Fruit fly (Drosophila melanogaster) whole organism, pupa: ENCODE data around the gene Sytbeta.

Source experiments
- CG10348 ChIP-seq: fragments of 200-800 bp; sonication (Bioruptor generic); IDR thresholded peaks from 2 replicates; pipeline ENCODE4 v1.3.6; 2022; ENCODE audit warnings: missing biosample characterization, missing genetic modification characterization
- CG12605 ChIP-seq: fragments of 200-800 bp; sonication (Bioruptor generic); IDR thresholded peaks from 2 replicates; pipeline ENCODE4 v1.3.6; 2022; ENCODE audit warnings: missing biosample characterization, missing genetic modification characterization
- CG13204 ChIP-seq: fragments of 200-800 bp; sonication (Bioruptor generic); optimal IDR thresholded peaks from 2 replicates; lab custom pipeline; 2018; ENCODE audit warnings: missing biosample characterization, mild to moderate bottlenecking, missing genetic modification characterization, moderate library complexity
- CG14655 ChIP-seq: fragments of 200-800 bp; sonication (Bioruptor generic); optimal IDR thresholded peaks from 3 replicates; lab custom pipeline; 2017; ENCODE audit warnings: mild to moderate bottlenecking, missing biosample characterization, missing genetic modification reagents, missing genetic modification characterization
- CG15710 ChIP-seq: fragments of 200-800 bp; sonication (Bioruptor generic); optimal IDR thresholded peaks from 2 replicates; lab custom pipeline; 2018; ENCODE audit warnings: missing biosample characterization, mild to moderate bottlenecking, missing genetic modification characterization, moderate library complexity
- CG17806 ChIP-seq: fragments of 200-800 bp; sonication (Bioruptor generic); optimal IDR thresholded peaks from 2 replicates; lab custom pipeline; 2018; ENCODE audit warnings: missing biosample characterization, mild to moderate bottlenecking, missing genetic modification characterization, moderate library complexity
- CG32121 ChIP-seq: fragments of 200-800 bp; sonication (Bioruptor generic); IDR thresholded peaks from 2 replicates; pipeline ENCODE4 v1.3.6; 2022; ENCODE audit warnings: missing biosample characterization, missing genetic modification characterization
- CG34367 ChIP-seq: fragments of 200-800 bp; sonication (Bioruptor generic); optimal IDR thresholded peaks from 2 replicates; lab custom pipeline; 2018; ENCODE audit warnings: missing biosample characterization, mild to moderate bottlenecking, missing genetic modification characterization
- CG4496 ChIP-seq: fragments of 200-800 bp; sonication (Bioruptor generic); IDR thresholded peaks from 3 replicates; pipeline ENCODE4 v1.3.6; 2022; ENCODE audit warnings: missing biosample characterization, missing genetic modification characterization
- CG8159 ChIP-seq: fragments of 200-800 bp; sonication (Bioruptor generic); optimal IDR thresholded peaks from 3 replicates; lab custom pipeline; 2018; ENCODE audit warnings: missing biosample characterization, mild to moderate bottlenecking, missing genetic modification characterization, moderate library complexity
- CG8301 ChIP-seq: fragments of 200-800 bp; sonication (Bioruptor generic); optimal IDR thresholded peaks from 2 replicates; lab custom pipeline; 2018; ENCODE audit warnings: missing biosample characterization, mild to moderate bottlenecking, missing genetic modification characterization
- CG9948 ChIP-seq: fragments of 200-800 bp; sonication (Bioruptor generic); optimal IDR thresholded peaks from 2 replicates; lab custom pipeline; 2018; ENCODE audit warnings: missing biosample characterization, mild to moderate bottlenecking, missing genetic modification characterization, moderate library complexity
- D1 ChIP-seq: fragments of 200-800 bp; sonication (Bioruptor generic); optimal IDR thresholded peaks from 2 replicates; lab custom pipeline; 2018; ENCODE audit warnings: missing biosample characterization, mild to moderate bottlenecking, missing genetic modification characterization, moderate library complexity
- EcR ChIP-seq: fragments of 200-800 bp; sonication (Bioruptor generic); optimal IDR thresholded peaks from 3 replicates; lab custom pipeline; 2019; ENCODE audit warnings: missing biosample characterization, missing genetic modification characterization, mild to moderate bottlenecking, moderate library complexity, missing genetic modification reagents
- Ets98B ChIP-seq: fragments of 200-800 bp; sonication (Bioruptor generic); IDR thresholded peaks from 2 replicates; pipeline ENCODE4 v1.3.6; 2022; ENCODE audit warnings: missing biosample characterization, missing genetic modification characterization
- Pif1A ChIP-seq: fragments of 200-800 bp; sonication (Bioruptor generic); optimal IDR thresholded peaks from 3 replicates; lab custom pipeline; 2016; ENCODE audit warnings: missing biosample characterization, missing genetic modification characterization
- Pif1B ChIP-seq: fragments of 200-800 bp; sonication (Bioruptor generic); optimal IDR thresholded peaks from 3 replicates; lab custom pipeline; 2016; ENCODE audit warnings: missing biosample characterization, missing genetic modification characterization
- Snoo ChIP-seq: fragments of 200-800 bp; sonication (Bioruptor generic); optimal IDR thresholded peaks from 3 replicates; lab custom pipeline; 2017; ENCODE audit warnings: missing biosample characterization, mild to moderate bottlenecking, missing genetic modification characterization, inconsistent platforms
- fd96Ca ChIP-seq: fragments of 200-800 bp; sonication (Bioruptor generic); IDR thresholded peaks from 3 replicates; pipeline ENCODE4 v1.3.6; 2022; ENCODE audit warnings: missing biosample characterization, missing genetic modification characterization
- gl ChIP-seq: fragments of 200-800 bp; sonication (Bioruptor generic); optimal IDR thresholded peaks from 2 replicates; lab custom pipeline; 2018; ENCODE audit warnings: missing biosample characterization, mild to moderate bottlenecking, missing genetic modification characterization
- rn ChIP-seq: fragments of 200-800 bp; sonication (Bioruptor generic); IDR thresholded peaks from 2 replicates; pipeline ENCODE4 v1.3.6; 2022; ENCODE audit warnings: missing biosample characterization, missing genetic modification characterization

Sytbeta gene

DNA sequence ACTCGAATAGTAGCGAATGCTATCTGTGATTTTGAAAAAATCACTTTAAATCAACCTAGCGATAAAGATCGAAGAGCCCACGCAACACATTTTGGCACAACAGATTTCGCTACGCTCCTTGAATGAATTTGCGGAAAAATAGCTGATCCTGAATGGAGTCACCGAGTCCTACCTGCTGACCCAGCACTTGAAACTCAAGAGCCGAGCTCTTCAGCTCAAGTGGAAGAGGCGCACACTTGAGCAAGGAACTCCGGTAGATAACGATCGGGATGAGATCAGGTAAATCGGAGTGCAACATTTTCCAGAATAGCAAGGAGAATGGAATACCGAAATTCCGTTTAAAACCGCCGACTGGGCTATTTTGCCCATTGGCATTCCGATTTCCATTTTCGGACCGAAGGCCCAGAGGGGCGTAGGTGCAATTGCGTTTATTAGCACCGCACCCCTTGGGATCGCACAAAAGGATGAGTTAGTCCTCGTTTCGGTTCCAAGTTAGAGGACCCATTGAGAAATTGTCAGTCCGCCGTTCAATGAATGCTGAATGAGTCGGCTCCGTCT lies 24.4 kb downstream of the Sytbeta start:
- TF ChIP-seq Pif1A (GFP tag; lab: Kevin White, UChicago): no peak
- no peak for TF ChIP-seq CG34367
- no peak for TF ChIP-seq rn (GFP tag; lab: Robert Waterston, UW)
- no peak for TF ChIP-seq CG10348
- TF ChIP-seq fd96Ca (GFP tag; lab: Robert Waterston, UW): no peak
- TF ChIP-seq Pif1B (GFP tag; lab: Kevin White, UChicago): no peak
- no peak for TF ChIP-seq CG13204 (GFP tag; lab: Kevin White, UChicago)
- TF ChIP-seq CG14655 (GFP tag; lab: Kevin White, UChicago): no peak
- TF ChIP-seq Snoo: no peak
- no peak for TF ChIP-seq CG8159 (tag; lab: Kevin White, UChicago)
- TF ChIP-seq D1 (tag; lab: Kevin White, UChicago): no peak
- TF ChIP-seq Ets98B (GFP tag; lab: Robert Waterston, UW): no peak
- TF ChIP-seq CG17806: no peak
- TF ChIP-seq CG15710: no peak

dm6 chr3L:15039510-15039909 lies 25.3 kb downstream of the Sytbeta start:
- TF ChIP-seq CG14655 (GFP tag; lab: Kevin White, UChicago): no peak
- TF ChIP-seq rn (GFP tag; lab: Robert Waterston, UW): no peak
- no peak for TF ChIP-seq CG8301 (tag; lab: Kevin White, UChicago)
- TF ChIP-seq CG15710: no peak
- TF ChIP-seq gl (tag; lab: Kevin White, UChicago): no peak
- no peak for TF ChIP-seq CG10348
- TF ChIP-seq EcR (GFP tag; lab: Kevin White, UChicago): no peak
- TF ChIP-seq CG12605: no peak
- no peak for TF ChIP-seq Ets98B (GFP tag; lab: Robert Waterston, UW)
- TF ChIP-seq D1 (tag; lab: Kevin White, UChicago): no peak
- TF ChIP-seq CG34367: no peak
- no peak for TF ChIP-seq CG8159 (tag; lab: Kevin White, UChicago)
- TF ChIP-seq CG32121: no peak
- no peak for TF ChIP-seq Pif1B (GFP tag; lab: Kevin White, UChicago)
- no peak for TF ChIP-seq fd96Ca (GFP tag; lab: Robert Waterston, UW)
- no peak for TF ChIP-seq CG13204 (GFP tag; lab: Kevin White, UChicago)
- TF ChIP-seq, all 21 proteins: peak for 0

DNA sequence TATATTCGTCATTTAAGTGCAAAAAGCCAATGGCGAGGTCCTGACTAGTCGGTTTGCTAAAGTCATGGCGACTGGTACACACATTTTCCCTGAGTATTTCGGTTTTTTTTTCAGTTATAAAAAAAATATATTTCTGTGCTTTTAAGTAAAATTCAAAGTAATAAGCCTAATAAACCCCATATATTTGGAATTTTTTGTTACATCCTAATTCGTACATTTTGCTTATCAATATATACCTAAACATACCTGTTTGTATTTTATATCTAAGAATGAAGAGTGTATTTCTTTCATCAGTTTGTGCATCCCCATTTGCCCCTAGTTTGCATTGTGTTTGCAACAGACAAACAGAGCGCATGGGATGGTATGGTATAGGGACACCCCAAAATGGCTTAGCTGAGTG lies 29.2 kb downstream of the Sytbeta start:
- peak; percentile 5 for TF ChIP-seq Pif1A (GFP tag; lab: Kevin White, UChicago)
- peak; percentile 31 for TF ChIP-seq CG14655 (GFP tag; lab: Kevin White, UChicago)
- no peak for TF ChIP-seq Snoo
- peak; percentile 41 for TF ChIP-seq CG8159 (tag; lab: Kevin White, UChicago)
- TF ChIP-seq fd96Ca (GFP tag; lab: Robert Waterston, UW): no peak
- no peak for TF ChIP-seq CG32121
- no peak for TF ChIP-seq CG10348
- no peak for TF ChIP-seq CG8301 (tag; lab: Kevin White, UChicago)
- TF ChIP-seq rn (GFP tag; lab: Robert Waterston, UW): no peak
- TF ChIP-seq EcR (GFP tag; lab: Kevin White, UChicago): no peak
- TF ChIP-seq, all 21 proteins: peak for 3

dm6 chr3L:15034714-15035076 lies 30.1 kb downstream of the Sytbeta start:
- TF ChIP-seq CG15710 (no peak), D1 (tag; lab: Kevin White, UChicago) (no peak), Snoo (no peak), Pif1A (GFP tag; lab: Kevin White, UChicago) (no peak), CG13204 (GFP tag; lab: Kevin White, UChicago) (no peak), EcR (GFP tag; lab: Kevin White, UChicago) (no peak), CG34367 (no peak), CG12605 (no peak), CG4496 (GFP tag; lab: Robert Waterston, UW) (no peak), CG10348 (no peak)

- TF ChIP-seq CG15710 (peak; percentile 25), CG14655 (GFP tag; lab: Kevin White, UChicago) (peak; percentile 19), CG13204 (GFP tag; lab: Kevin White, UChicago) (no peak), CG17806 (no peak), Pif1A (GFP tag; lab: Kevin White, UChicago) (no peak), CG8159 (tag; lab: Kevin White, UChicago) (peak; percentile 51)
Observed at dm6 chr3L:15034061-15034713, 30.6 kb downstream of the Sytbeta start.

DNA sequence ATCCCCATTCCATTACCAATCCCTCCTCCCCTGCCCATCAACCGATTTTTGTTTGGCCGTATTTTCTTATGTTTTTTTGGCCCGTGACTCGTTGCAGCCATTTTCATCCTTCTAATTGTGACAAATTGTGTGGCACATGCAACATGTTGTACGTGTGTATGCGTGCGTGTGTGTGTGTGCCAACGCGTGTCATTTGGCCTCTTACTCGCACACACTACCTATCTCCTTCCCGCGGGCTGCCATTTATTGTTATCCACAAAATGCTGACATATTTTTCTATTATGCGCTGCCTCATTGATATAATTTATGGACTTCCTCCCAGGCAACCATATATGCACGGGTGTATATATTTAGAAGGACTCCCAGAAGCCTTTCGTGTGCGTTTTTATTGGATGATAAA lies 33.0 kb downstream of the Sytbeta start:
- TF ChIP-seq rn (GFP tag; lab: Robert Waterston, UW) (no peak), CG9948 (tag; lab: Kevin White, UChicago) (no peak)
- TF ChIP-seq, all 21 proteins: peak for 0

- no peak for TF ChIP-seq Snoo
- TF ChIP-seq CG32121: no peak
- no peak for TF ChIP-seq Ets98B (GFP tag; lab: Robert Waterston, UW)
- no peak for TF ChIP-seq CG8159 (tag; lab: Kevin White, UChicago)
- TF ChIP-seq CG14655 (GFP tag; lab: Kevin White, UChicago): no peak
Observed at dm6 chr3L:15023192-15023591, 41.6 kb downstream of the Sytbeta start, which contains the start of gene CG32148. CG32148 (plus strand) TSS chr3L:15023492.
